Worm (Caenorhabditis elegans) whole organism, late embryonic: ENCODE data around the gene F07H5.13.

Source experiments
- C08G9.2 ChIP-seq: sonication (generic microtip); optimal IDR thresholded peaks from 2 replicates; lab custom pipeline; 2016; ENCODE audit warnings: mild to moderate bottlenecking, missing genetic modification characterization, moderate library complexity, missing compliant biosample characterization
- F13H6.1 ChIP-seq: sonication (generic microtip); optimal IDR thresholded peaks from 2 replicates; lab custom pipeline; 2016; ENCODE audit warnings: missing genetic modification characterization, missing compliant biosample characterization
- ahr-1 ChIP-seq: sonication (generic microtip); optimal IDR thresholded peaks from 2 replicates; lab custom pipeline; 2016; ENCODE audit warnings: missing genetic modification characterization, missing compliant biosample characterization
- ama-1 ChIP-seq: fragments of 150-350 bp; optimal IDR thresholded peaks from 2 replicates; lab custom pipeline; 2014
- ceh-19 ChIP-seq: fragments of 200-800 bp; sonication (Bioruptor generic); optimal IDR thresholded peaks from 2 replicates; lab custom pipeline; 2018; ENCODE audit warnings: mild to moderate bottlenecking, missing genetic modification characterization, missing compliant biosample characterization
- ceh-2 ChIP-seq: sonication (generic microtip); optimal IDR thresholded peaks from 2 replicates; lab custom pipeline; 2016; ENCODE audit warnings: missing genotype, missing genetic modification characterization, missing compliant biosample characterization
- ceh-24 ChIP-seq: sonication (generic microtip); optimal IDR thresholded peaks from 2 replicates; lab custom pipeline; 2016; ENCODE audit warnings: mild to moderate bottlenecking, missing genetic modification characterization, missing compliant biosample characterization
- ceh-6 ChIP-seq: fragments of 200-800 bp; sonication (Bioruptor generic); optimal IDR thresholded peaks from 2 replicates; lab custom pipeline; 2018; ENCODE audit warnings: mild to moderate bottlenecking, missing genetic modification characterization, missing compliant biosample characterization
- dmd-4 ChIP-seq: sonication (generic microtip); optimal IDR thresholded peaks from 2 replicates; lab custom pipeline; 2016; ENCODE audit warnings: borderline replicate concordance, missing genetic modification characterization, missing compliant biosample characterization
- elt-2 ChIP-seq: sonication (generic microtip); optimal IDR thresholded peaks from 2 replicates; lab custom pipeline; 2016; ENCODE audit warnings: missing genetic modification reagents, missing genetic modification characterization, missing compliant biosample characterization
- fax-1 ChIP-seq: sonication (generic microtip); optimal IDR thresholded peaks from 2 replicates; lab custom pipeline; 2016; ENCODE audit warnings: missing genotype, missing genetic modification characterization, missing compliant biosample characterization
- fkh-6 ChIP-seq: sonication (generic microtip); optimal IDR thresholded peaks from 2 replicates; lab custom pipeline; 2016; ENCODE audit warnings: missing genetic modification characterization, missing compliant biosample characterization
- gmeb-2 ChIP-seq: sonication (generic microtip); optimal IDR thresholded peaks from 2 replicates; lab custom pipeline; 2016; ENCODE audit warnings: missing genetic modification characterization, inconsistent platforms, missing compliant biosample characterization
- hlh-13 ChIP-seq: fragments of 200-800 bp; sonication (Bioruptor generic); optimal IDR thresholded peaks from 2 replicates; lab custom pipeline; 2018; ENCODE audit warnings: mild to moderate bottlenecking, missing genetic modification characterization, missing compliant biosample characterization
- hlh-15 ChIP-seq: sonication (generic microtip); optimal IDR thresholded peaks from 2 replicates; lab custom pipeline; 2016; ENCODE audit warnings: missing genetic modification characterization, missing compliant biosample characterization
- hlh-30 ChIP-seq: sonication (generic microtip); optimal IDR thresholded peaks from 2 replicates; lab custom pipeline; 2017; ENCODE audit warnings: antibody characterized with exemption, missing genetic modification characterization, missing compliant biosample characterization; ENCODE audit not compliant: insufficient read depth
- hlh-6 ChIP-seq: sonication (generic microtip); optimal IDR thresholded peaks from 2 replicates; lab custom pipeline; 2016; ENCODE audit warnings: missing genotype, missing genetic modification characterization, missing compliant biosample characterization
- mec-3 ChIP-seq: sonication (generic microtip); optimal IDR thresholded peaks from 2 replicates; lab custom pipeline; 2016; ENCODE audit warnings: borderline replicate concordance, missing genetic modification characterization, missing compliant biosample characterization
- nfya-1 ChIP-seq: sonication (generic microtip); optimal IDR thresholded peaks from 2 replicates; lab custom pipeline; 2017; ENCODE audit warnings: missing genetic modification characterization, mild to moderate bottlenecking, missing compliant biosample characterization, antibody characterized with exemption, moderate library complexity
- nhr-232 ChIP-seq: sonication (generic microtip); optimal IDR thresholded peaks from 2 replicates; lab custom pipeline; 2016; ENCODE audit warnings: missing genetic modification characterization, missing compliant biosample characterization
- pax-1 ChIP-seq: fragments of 150-350 bp; optimal IDR thresholded peaks from 2 replicates; lab custom pipeline; 2014; ENCODE audit warnings: missing biosample characterization, missing genetic modification characterization
- pros-1 ChIP-seq: fragments of 150-350 bp; optimal IDR thresholded peaks from 2 replicates; lab custom pipeline; 2014; ENCODE audit warnings: missing biosample characterization, missing genetic modification reagents, missing genetic modification characterization
- rnt-1 ChIP-seq: sonication (generic microtip); optimal IDR thresholded peaks from 2 replicates; lab custom pipeline; 2016; ENCODE audit warnings: missing genetic modification characterization, missing compliant biosample characterization
- syd-9 ChIP-seq: sonication (generic microtip); optimal IDR thresholded peaks from 2 replicates; lab custom pipeline; 2016; ENCODE audit warnings: mild to moderate bottlenecking, missing genetic modification characterization, moderate library complexity, missing compliant biosample characterization
- tbx-2 ChIP-seq: sonication (generic microtip); optimal IDR thresholded peaks from 2 replicates; lab custom pipeline; 2016; ENCODE audit warnings: missing genetic modification characterization, missing compliant biosample characterization
- tbx-7 ChIP-seq: sonication (generic microtip); optimal IDR thresholded peaks from 2 replicates; lab custom pipeline; 2016; ENCODE audit warnings: missing genotype, missing genetic modification characterization, missing compliant biosample characterization
- unc-42 ChIP-seq: sonication (generic microtip); optimal IDR thresholded peaks from 2 replicates; lab custom pipeline; 2016; ENCODE audit warnings: missing genotype, missing genetic modification characterization, missing compliant biosample characterization
- zip-5 ChIP-seq: sonication (generic microtip); optimal IDR thresholded peaks from 2 replicates; lab custom pipeline; 2016; ENCODE audit warnings: missing genetic modification characterization, missing compliant biosample characterization
- ztf-16 ChIP-seq: sonication (generic microtip); optimal IDR thresholded peaks from 2 replicates; lab custom pipeline; 2017; ENCODE audit warnings: missing genetic modification characterization, missing compliant biosample characterization

F07H5.13 gene

DNA sequence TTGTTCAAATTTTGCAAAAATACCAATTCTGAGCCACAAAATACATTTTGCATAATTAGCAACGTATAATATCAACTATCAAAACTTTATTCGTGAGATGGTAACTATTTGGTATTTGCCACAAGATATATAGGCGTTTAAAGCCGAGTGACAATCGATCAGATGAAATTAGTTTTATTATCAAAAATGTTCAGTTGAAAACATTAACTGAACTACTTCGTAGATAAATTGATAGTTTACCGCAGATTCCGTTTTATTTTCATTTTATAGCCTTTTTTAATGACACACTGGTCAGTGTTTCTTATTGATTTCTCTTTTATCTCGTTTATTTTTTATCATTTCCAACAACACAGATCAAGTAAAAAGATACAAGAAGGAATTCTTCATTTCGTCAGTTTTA, 26.9 kb downstream of the F07H5.13 start:
- no peak for TF ChIP-seq fax-1 (tag; lab: Kevin White, UChicago)
- TF ChIP-seq zip-5 (tag; lab: Kevin White, UChicago) = no peak
- TF ChIP-seq hlh-15 = no peak
- no peak for TF ChIP-seq syd-9
- TF ChIP-seq ztf-16 (tag; lab: Kevin White, UChicago) = no peak
- no peak for TF ChIP-seq pax-1 (tag; lab: Kevin White, UChicago)
- TF ChIP-seq tbx-7 (tag; lab: Kevin White, UChicago) = no peak
- no peak for TF ChIP-seq gmeb-2 (tag; lab: Kevin White, UChicago)

DNA sequence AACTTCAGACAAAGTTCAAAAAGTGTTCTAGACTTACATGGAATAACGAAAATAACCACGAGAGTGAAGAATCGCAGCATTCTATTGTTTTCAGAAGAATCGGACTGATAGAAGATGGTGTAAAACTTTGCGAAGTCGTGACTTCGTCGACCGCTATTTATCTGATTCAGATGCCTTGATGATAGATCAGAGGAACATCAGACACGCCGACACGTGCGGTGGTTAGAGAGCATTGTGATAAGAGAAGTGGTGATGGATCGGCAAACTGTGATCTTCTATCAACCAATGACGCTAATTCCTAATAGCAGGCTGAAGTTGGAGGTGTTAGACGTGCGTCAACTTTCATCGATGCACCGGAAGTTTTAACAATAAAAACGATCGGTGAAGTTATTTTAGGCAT, 27.9 kb downstream of the F07H5.13 start:
- TF ChIP-seq gmeb-2 (tag; lab: Kevin White, UChicago) = no peak
- TF ChIP-seq ahr-1 = no peak
- no peak for TF ChIP-seq nhr-232 (tag; lab: Kevin White, UChicago)
- no peak for TF ChIP-seq ceh-6 (GFP tag; lab: Kevin White, UChicago)
- TF ChIP-seq hlh-13 (GFP tag; lab: Kevin White, UChicago) = no peak
- TF ChIP-seq ceh-2 (tag; lab: Kevin White, UChicago) = no peak
- TF ChIP-seq fkh-6 (tag; lab: Kevin White, UChicago) = no peak
- TF ChIP-seq syd-9 = no peak
- no peak for TF ChIP-seq ceh-19 (GFP tag; lab: Kevin White, UChicago)
- TF ChIP-seq unc-42 = no peak
- no peak for TF ChIP-seq hlh-30 (tag; lab: Kevin White, UChicago)
- no peak for TF ChIP-seq ceh-24 (tag; lab: Kevin White, UChicago)
- no peak for TF ChIP-seq C08G9.2
- no peak for TF ChIP-seq ama-1
- no peak for TF ChIP-seq mec-3 (tag; lab: Kevin White, UChicago)
- TF ChIP-seq hlh-6 (tag; lab: Kevin White, UChicago) = no peak
- TF ChIP-seq tbx-2 (tag; lab: Kevin White, UChicago) = no peak

DNA sequence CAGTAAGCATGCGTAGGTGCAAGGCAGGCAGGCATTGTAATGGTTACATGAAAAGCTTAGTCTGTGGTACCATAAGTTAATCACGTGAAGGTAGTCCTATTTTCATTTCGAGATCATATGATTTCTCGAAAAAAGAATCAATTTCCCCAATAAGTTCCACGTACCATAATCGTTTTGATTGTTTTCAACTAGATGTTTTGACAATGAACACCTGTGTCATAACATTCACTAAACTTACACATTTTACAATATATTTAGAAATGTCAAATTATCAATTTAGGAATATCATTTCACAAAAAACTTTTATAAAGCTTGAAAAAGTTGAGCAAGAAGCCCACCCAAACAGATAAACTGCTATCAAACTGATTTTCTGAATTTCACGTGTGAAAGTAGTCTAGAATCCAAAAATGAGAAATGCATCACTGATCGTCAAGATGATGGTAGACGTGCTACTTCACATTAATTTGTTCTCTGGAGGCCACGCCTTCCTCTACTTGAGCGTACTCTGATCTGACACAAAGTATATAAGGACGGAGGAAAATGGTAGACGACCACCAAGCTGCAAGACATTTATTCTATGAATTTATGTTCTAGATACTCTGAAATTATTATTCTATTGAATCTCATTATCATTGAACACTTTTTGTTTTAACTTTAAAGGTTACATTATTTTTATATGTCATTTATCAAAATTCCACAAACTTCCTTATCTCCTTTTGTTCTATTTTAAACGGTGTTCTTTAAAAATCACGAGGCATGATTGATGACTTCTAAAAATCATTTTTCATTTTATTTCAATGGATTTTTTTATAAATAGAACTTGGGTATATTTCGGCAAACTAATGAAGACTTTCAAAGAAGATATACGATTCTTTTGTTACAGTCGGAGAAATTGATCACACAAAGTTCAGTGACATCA, 28.9 kb downstream of the F07H5.13 start, which contains the start of gene F46C5.10:
F46C5.10 (minus strand) TSS at position 51 of the 919 bp plus-strand sequence.
- TF ChIP-seq syd-9 (no peak), F13H6.1 (no peak), rnt-1 (tag; lab: Kevin White, UChicago) (no peak), dmd-4 (tag; lab: Kevin White, UChicago) (no peak)

DNA sequence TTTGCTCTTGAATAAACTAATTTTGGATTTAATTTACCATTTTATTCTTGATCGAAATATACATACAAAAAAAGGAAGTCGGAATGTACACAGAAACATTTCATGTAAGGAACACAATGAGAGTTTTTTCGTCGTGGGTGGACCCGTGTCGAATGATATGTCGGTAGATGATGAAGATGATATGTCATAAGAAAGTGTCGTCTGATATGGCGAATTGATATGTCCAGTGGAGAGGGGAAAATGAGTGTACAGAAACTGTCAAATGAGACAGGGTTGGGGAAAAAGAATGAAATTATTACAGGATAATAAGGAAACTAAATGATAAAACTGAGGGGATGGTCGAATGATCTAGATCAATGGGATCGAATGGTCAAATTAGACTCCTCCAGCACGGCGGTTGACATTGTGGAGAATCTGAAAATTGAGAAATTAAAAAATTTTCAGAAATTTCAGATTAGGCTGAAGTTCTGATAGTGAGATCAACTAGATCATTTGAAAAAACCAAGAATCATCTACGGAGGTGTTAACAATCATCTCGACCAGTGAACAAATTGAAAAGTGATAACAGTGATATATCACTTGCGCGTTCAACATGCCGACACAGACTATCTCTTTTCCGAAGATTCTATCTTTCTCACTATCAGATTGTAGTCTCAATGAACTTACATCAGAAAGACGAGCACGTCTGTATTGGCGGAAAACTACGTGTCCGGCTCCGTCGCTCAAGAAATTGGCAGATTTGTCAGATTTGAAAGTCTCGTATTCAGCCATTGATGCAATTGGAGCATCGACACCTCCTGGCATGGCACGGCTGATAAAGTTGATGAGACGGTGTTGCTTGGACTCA, 30.0 kb downstream of the F07H5.13 start:
- TF ChIP-seq gmeb-2 (tag; lab: Kevin White, UChicago) (no peak), pros-1 (tag; lab: Kevin White, UChicago) (no peak), fkh-6 (tag; lab: Kevin White, UChicago) (no peak), elt-2 (peak; percentile 32), nfya-1 (no peak)

DNA sequence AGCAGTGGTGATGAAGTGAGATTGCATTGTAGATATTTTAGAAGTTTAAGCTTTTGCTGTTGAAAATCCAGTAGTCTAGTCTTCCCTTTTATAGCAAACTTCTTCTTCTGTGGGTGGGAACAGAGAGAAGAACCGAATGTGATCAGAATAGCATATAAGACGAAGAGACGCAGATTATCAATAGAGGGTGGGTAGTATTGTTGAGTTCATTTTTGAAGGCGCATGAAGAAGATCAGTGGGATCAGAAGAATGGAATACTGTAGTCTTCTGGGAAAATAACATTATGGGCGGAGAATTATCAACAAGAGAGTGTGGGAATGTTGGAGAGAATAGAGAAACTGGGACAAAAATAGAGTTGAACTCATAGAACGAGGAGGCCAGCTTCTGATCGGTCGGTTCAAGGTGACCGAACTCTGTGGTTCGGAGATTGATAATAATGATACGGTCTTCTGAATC, 30.8 kb downstream of the F07H5.13 start, which contains the start of gene F46C5.1:
F46C5.1 (minus strand) TSS at position 51 of the 456 bp plus-strand sequence.
- no peak for TF ChIP-seq pros-1 (tag; lab: Kevin White, UChicago)
- TF ChIP-seq, all 69 proteins: peak for 0
